Worm (Caenorhabditis elegans) whole organism, L3 larva: ENCODE measurements around the gene twk-28.

Experiments used
- ama-1 ChIP-seq: fragments of 150-350 bp; optimal IDR thresholded peaks from 2 replicates; lab custom pipeline; 2018
- ceh-82 ChIP-seq: fragments of 150-350 bp; optimal IDR thresholded peaks from 2 replicates; lab custom pipeline; 2014; ENCODE audit warnings: missing biosample characterization, missing genetic modification characterization
- egl-27 ChIP-seq: sonication (generic microtip); optimal IDR thresholded peaks from 4 replicates; lab custom pipeline; 2017; ENCODE audit warnings: missing biosample characterization, missing genetic modification reagents, missing genetic modification characterization
- egl-5 ChIP-seq: fragments of 150-350 bp; optimal IDR thresholded peaks from 2 replicates; lab custom pipeline; 2017; ENCODE audit warnings: missing biosample characterization, missing genetic modification reagents, missing genetic modification characterization, inconsistent platforms
- elt-2 ChIP-seq: sonication (generic microtip); optimal IDR thresholded peaks from 2 replicates; lab custom pipeline; 2016; ENCODE audit warnings: missing genetic modification reagents, mild to moderate bottlenecking, missing genetic modification characterization, missing compliant biosample characterization
- eor-1 ChIP-seq, 2 experiments: fragments of 150-350 bp; optimal IDR thresholded peaks; 2 replicates each; lab custom pipeline; 2014 to 2018; ENCODE audit warnings: missing biosample characterization in 2 of 2, missing genetic modification characterization in 2 of 2
- fkh-10 ChIP-seq: sonication (generic microtip); optimal IDR thresholded peaks from 2 replicates; lab custom pipeline; 2017; ENCODE audit warnings: missing biosample characterization, missing genetic modification reagents, missing genetic modification characterization
- fkh-2 ChIP-seq: fragments of 150-350 bp; optimal IDR thresholded peaks from 2 replicates; lab custom pipeline; 2014; ENCODE audit warnings: missing biosample characterization, missing genetic modification reagents, missing genetic modification characterization
- hmg-11 ChIP-seq: sonication (generic microtip); optimal IDR thresholded peaks from 2 replicates; lab custom pipeline; 2016; ENCODE audit warnings: missing genetic modification characterization, missing compliant biosample characterization
- lin-39 ChIP-seq: fragments of 150-350 bp; optimal IDR thresholded peaks from 2 replicates; lab custom pipeline; 2018; ENCODE audit warnings: missing biosample characterization, missing genetic modification reagents, missing genetic modification characterization
- lsy-12 ChIP-seq: sonication (generic microtip); optimal IDR thresholded peaks from 2 replicates; lab custom pipeline; 2016; ENCODE audit warnings: mild to moderate bottlenecking, missing genetic modification characterization, missing compliant biosample characterization
- mdl-1 ChIP-seq: fragments of 150-350 bp; optimal IDR thresholded peaks from 2 replicates; lab custom pipeline; 2014; ENCODE audit warnings: missing biosample characterization, missing genetic modification characterization
- mml-1 ChIP-seq: fragments of 150-350 bp; sonication (generic microtip); optimal IDR thresholded peaks from 3 replicates; lab custom pipeline; 2014; ENCODE audit warnings: missing biosample characterization, missing genetic modification characterization
- nfya-1 ChIP-seq: sonication (generic microtip); optimal IDR thresholded peaks from 2 replicates; lab custom pipeline; 2017; ENCODE audit warnings: missing genetic modification characterization, mild to moderate bottlenecking, missing compliant biosample characterization, antibody characterized with exemption, moderate library complexity; ENCODE audit not compliant: insufficient read depth
- nhr-11 ChIP-seq: fragments of 150-350 bp; optimal IDR thresholded peaks from 2 replicates; lab custom pipeline; 2014; ENCODE audit warnings: missing biosample characterization, missing genetic modification characterization
- nhr-23 ChIP-seq: fragments of 150-350 bp; optimal IDR thresholded peaks from 2 replicates; lab custom pipeline; 2014; ENCODE audit warnings: missing biosample characterization, missing genetic modification reagents, missing genetic modification characterization
- nhr-237 ChIP-seq: fragments of 150-350 bp; optimal IDR thresholded peaks from 2 replicates; lab custom pipeline; 2014; ENCODE audit warnings: missing biosample characterization, missing genetic modification characterization
- nhr-25 ChIP-seq: sonication (generic microtip); optimal IDR thresholded peaks from 2 replicates; lab custom pipeline; 2017; ENCODE audit warnings: missing biosample characterization, missing genetic modification characterization
- nhr-43 ChIP-seq: sonication (generic microtip); optimal IDR thresholded peaks from 2 replicates; lab custom pipeline; 2016; ENCODE audit warnings: mild to moderate bottlenecking, missing genetic modification characterization, missing compliant biosample characterization; ENCODE audit not compliant: poor library complexity, severe bottlenecking
- nhr-67 ChIP-seq: fragments of 150-350 bp; optimal IDR thresholded peaks from 2 replicates; lab custom pipeline; 2014; ENCODE audit warnings: missing biosample characterization, missing genetic modification characterization
- nhr-76 ChIP-seq: fragments of 150-350 bp; sonication (generic microtip); optimal IDR thresholded peaks from 5 replicates; lab custom pipeline; 2014; ENCODE audit warnings: missing biosample characterization, missing genetic modification characterization
- nhr-77 ChIP-seq: fragments of 150-350 bp; optimal IDR thresholded peaks from 2 replicates; lab custom pipeline; 2014; ENCODE audit warnings: missing biosample characterization, missing genetic modification characterization
- pha-4 ChIP-seq: fragments of 150-350 bp; optimal IDR thresholded peaks from 2 replicates; lab custom pipeline; 2014; ENCODE audit warnings: missing biosample characterization, missing genetic modification reagents, missing genetic modification characterization
- pqm-1 ChIP-seq: fragments of 150-350 bp; optimal IDR thresholded peaks from 2 replicates; lab custom pipeline; 2017; ENCODE audit warnings: missing biosample characterization, missing genetic modification characterization, inconsistent platforms
- sea-2 ChIP-seq: fragments of 150-350 bp; sonication (generic microtip); optimal IDR thresholded peaks from 4 replicates; lab custom pipeline; 2014; ENCODE audit warnings: missing biosample characterization, missing genetic modification reagents, missing genetic modification characterization
- skn-1 ChIP-seq: fragments of 150-350 bp; optimal IDR thresholded peaks from 2 replicates; lab custom pipeline; 2014; ENCODE audit warnings: missing biosample characterization, missing genetic modification characterization
- snpc-4 ChIP-seq: fragments of 150-350 bp; optimal IDR thresholded peaks from 2 replicates; lab custom pipeline; 2014; ENCODE audit warnings: missing biosample characterization, missing genetic modification characterization
- ztf-11 ChIP-seq: fragments of 150-350 bp; optimal IDR thresholded peaks from 2 replicates; lab custom pipeline; 2014; ENCODE audit warnings: missing biosample characterization, missing genetic modification characterization

twk-28 gene

ce11 chrX:4311668-4312067 lies 32.5 kb upstream of the twk-28 start, which contains the start of gene C52B9.8:
C52B9.8 (minus strand) TSS chrX:4311768.
- TF ChIP-seq sea-2 (GFP tag; lab: Kevin White, UChicago): no peak
- no peak for TF ChIP-seq fkh-10 (GFP tag; lab: Kevin White, UChicago)
- no peak for TF ChIP-seq nhr-43 (tag; lab: Kevin White, UChicago)
- TF ChIP-seq nhr-23 (tag; lab: Kevin White, UChicago): no peak
- TF ChIP-seq ztf-11 (tag; lab: Kevin White, UChicago): no peak
- TF ChIP-seq egl-27 (tag; lab: Kevin White, UChicago): no peak
- no peak for TF ChIP-seq eor-1 (tag; optimal IDR thresholded peaks at IDR 0.05; lab: Kevin White, UChicago)
- no peak for TF ChIP-seq mml-1 (tag; lab: Kevin White, UChicago)
- no peak for TF ChIP-seq fkh-2 (tag; lab: Kevin White, UChicago)
- no peak for TF ChIP-seq pha-4 (tag; lab: Kevin White, UChicago)
- TF ChIP-seq hmg-11 (tag; lab: Kevin White, UChicago): no peak

DNA sequence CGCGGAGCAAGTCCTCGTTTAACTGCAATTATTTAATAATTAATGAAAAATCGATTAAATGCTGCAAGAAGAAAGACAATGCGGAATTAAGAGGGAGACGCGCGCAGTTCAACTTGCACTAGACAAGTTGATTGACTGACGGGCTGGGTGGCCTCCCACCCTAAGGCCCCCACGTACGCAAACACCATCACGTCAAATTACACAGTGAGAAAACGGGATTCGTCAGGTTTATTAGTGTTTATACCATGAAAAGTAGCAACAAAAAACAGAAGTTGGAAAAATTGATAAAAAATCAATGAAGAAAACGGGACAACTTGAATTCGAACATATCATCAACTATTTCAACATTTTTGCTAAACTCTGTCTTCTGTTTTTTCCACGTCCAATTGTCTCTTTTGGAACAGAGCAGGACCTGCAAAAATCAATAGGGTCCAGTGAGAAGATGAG lies 28.4 kb upstream of the twk-28 start:
- TF ChIP-seq eor-1 (tag; optimal IDR thresholded peaks at IDR 0.05; lab: Kevin White, UChicago): no peak
- peak; percentile 75 for TF ChIP-seq hmg-11 (tag; lab: Kevin White, UChicago)
- no peak for TF ChIP-seq nhr-76 (tag; lab: Kevin White, UChicago)
- TF ChIP-seq elt-2 (tag; lab: Kevin White, UChicago): peak; percentile 25
- TF ChIP-seq nhr-77 (tag; lab: Kevin White, UChicago): no peak
- TF ChIP-seq nhr-11 (tag; lab: Kevin White, UChicago): no peak
- TF ChIP-seq nfya-1 (tag; lab: Kevin White, UChicago): peak; percentile 44
- TF ChIP-seq pha-4 (tag; lab: Kevin White, UChicago): no peak
- no peak for TF ChIP-seq nhr-23 (tag; lab: Kevin White, UChicago)
- TF ChIP-seq nhr-25 (tag; lab: Kevin White, UChicago): peak; percentile 50
- no peak for TF ChIP-seq skn-1 (tag; lab: Kevin White, UChicago)
- peak; percentile 19 for TF ChIP-seq lsy-12 (tag; lab: Kevin White, UChicago)
- no peak for TF ChIP-seq mml-1 (tag; lab: Kevin White, UChicago)

DNA sequence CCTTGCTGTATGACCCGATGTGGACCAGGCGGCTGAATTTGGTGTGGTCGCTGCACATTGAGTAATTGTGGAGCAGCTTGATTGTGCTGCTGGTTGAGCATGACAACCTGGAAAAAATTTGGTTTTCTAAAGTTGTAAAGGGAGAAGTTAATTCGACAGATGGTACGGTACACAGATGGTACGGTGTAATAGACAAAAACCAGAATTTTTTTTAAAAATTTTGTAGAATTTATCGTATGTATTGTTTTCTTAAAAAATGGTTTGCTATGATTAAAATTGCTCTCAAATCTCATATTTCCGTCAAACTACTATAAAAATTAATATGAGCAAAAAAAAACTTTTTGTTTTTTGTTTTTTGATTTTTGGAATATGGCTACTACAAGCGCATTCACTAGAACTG lies 27.7 kb upstream of the twk-28 start, which contains the start of gene pqn-15:
Gene pqn-15, minus strand, starts transcription at position 101 of the 400 bp plus-strand sequence.
- TF ChIP-seq nhr-77 (tag; lab: Kevin White, UChicago): no peak
- TF ChIP-seq nhr-67 (tag; lab: Kevin White, UChicago): no peak
- TF ChIP-seq nhr-11 (tag; lab: Kevin White, UChicago): no peak

DNA sequence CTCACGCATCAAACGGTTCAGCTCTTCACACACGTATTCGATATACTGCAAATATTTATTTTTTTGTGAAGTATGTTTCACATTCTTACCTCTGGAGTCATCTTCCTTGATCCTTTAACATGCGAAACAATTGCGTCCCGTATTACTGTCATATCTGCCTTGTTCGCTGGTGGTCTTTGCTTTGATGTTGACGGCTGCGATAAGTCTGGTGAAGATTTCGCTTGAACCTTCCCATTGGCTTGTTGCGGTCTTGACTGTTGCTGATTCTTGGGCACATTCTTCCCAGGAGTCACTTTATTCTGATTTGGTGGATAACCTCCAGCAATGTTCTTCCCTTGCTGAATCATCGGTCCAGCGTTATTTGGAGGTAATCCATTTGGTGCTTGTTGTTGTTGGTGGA lies 24.1 kb upstream of the twk-28 start:
- no peak for TF ChIP-seq nhr-23 (tag; lab: Kevin White, UChicago)
- no peak for TF ChIP-seq eor-1 (tag; optimal IDR thresholded peaks at IDR 0.05; lab: Kevin White, UChicago)
- no peak for TF ChIP-seq snpc-4
- no peak for TF ChIP-seq nhr-43 (tag; lab: Kevin White, UChicago)

DNA sequence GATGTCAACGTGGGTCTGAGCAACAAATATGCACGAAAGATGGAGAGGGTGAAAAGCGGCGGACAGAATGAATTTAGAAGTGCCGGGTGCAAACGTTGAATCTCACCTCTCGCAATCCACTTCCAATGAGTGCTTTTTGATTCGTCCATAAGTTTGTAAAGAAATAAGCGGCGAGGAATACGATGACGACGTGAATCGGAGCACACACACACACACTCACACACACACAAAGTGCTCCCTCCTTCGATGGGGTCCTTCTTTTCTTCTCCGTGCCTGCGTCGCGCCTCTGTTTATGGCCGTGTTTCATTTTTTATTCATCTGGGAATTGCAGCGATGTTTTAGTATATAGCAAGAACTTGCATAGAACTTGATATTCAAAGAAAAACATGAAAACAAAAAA lies 18.3 kb upstream of the twk-28 start, which contains the start of gene paf-2:
Gene paf-2, minus strand, starts transcription at position 290 of the 400 bp plus-strand sequence.
- TF ChIP-seq lin-39: peak; percentile 21
- TF ChIP-seq egl-5 (tag; lab: Kevin White, UChicago): peak; percentile 1
- no peak for TF ChIP-seq nhr-23 (tag; lab: Kevin White, UChicago)

ce11 chrX:4295917-4296316 lies 16.8 kb upstream of the twk-28 start:
- TF ChIP-seq pqm-1 (tag; lab: Kevin White, UChicago) (no peak), nhr-11 (tag; lab: Kevin White, UChicago) (no peak), ceh-82 (tag; lab: Kevin White, UChicago) (no peak), mdl-1 (no peak), nhr-23 (tag; lab: Kevin White, UChicago) (no peak), ama-1 (no peak)

DNA sequence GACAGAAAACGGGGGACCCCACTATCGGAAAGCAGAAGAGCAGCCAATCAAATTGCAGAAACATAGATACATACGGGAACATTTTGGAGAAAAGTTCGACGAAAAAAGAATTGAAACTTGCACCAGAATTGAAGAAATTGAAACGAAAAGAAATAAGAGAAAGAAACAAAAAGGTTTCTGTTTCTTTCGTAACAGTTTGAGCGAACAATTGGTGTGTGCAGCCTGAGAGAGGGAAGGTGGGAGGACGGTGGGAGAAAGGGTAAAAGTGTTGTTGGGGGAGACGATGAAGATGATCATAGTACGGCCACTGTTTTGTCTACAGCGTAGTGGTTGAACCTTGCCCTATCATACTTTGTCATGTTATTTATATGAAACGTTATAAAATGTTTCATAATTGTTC lies 15.8 kb upstream of the twk-28 start:
- no peak for TF ChIP-seq nhr-237
- TF ChIP-seq elt-2 (tag; lab: Kevin White, UChicago): peak; percentile 32
- no peak for TF ChIP-seq pha-4 (tag; lab: Kevin White, UChicago)
- no peak for TF ChIP-seq nhr-25 (tag; lab: Kevin White, UChicago)
